Fruit fly (Drosophila melanogaster) whole organism, adult: Measurements from ENCODE around the gene Cyp308a1.

Experiments
- CG12768 ChIP-seq: fragments of 200-800 bp; sonication (Bioruptor generic); optimal IDR thresholded peaks from 2 replicates; lab custom pipeline; 2017; ENCODE audit warnings: missing biosample characterization, missing genetic modification characterization, mild to moderate bottlenecking, moderate library complexity, missing genetic modification reagents
- CG1620 ChIP-seq: fragments of 200-800 bp; sonication (Bioruptor generic); optimal IDR thresholded peaks from 2 replicates; lab custom pipeline; 2016; ENCODE audit warnings: missing biosample characterization, missing genetic modification characterization
- CG7045 ChIP-seq: fragments of 200-800 bp; sonication (Bioruptor generic); optimal IDR thresholded peaks from 2 replicates; lab custom pipeline; 2017; ENCODE audit warnings: missing biosample characterization, mild to moderate bottlenecking, missing genetic modification characterization
- cnc ChIP-seq, 2 experiments: fragments of >200 bp; optimal IDR thresholded peaks; 2 replicates each; lab custom pipeline; 2017
- kay ChIP-seq: fragments of 200-800 bp; sonication (Bioruptor generic); peaks from one replicate; lab custom pipeline; 2016; ENCODE audit warnings: missing biosample characterization, missing genetic modification characterization, borderline replicate concordance
- toe ChIP-seq: fragments of 200-800 bp; sonication (Bioruptor generic); optimal IDR thresholded peaks from 2 replicates; lab custom pipeline; 2016; ENCODE audit warnings: missing biosample characterization, missing genetic modification characterization

DNA sequence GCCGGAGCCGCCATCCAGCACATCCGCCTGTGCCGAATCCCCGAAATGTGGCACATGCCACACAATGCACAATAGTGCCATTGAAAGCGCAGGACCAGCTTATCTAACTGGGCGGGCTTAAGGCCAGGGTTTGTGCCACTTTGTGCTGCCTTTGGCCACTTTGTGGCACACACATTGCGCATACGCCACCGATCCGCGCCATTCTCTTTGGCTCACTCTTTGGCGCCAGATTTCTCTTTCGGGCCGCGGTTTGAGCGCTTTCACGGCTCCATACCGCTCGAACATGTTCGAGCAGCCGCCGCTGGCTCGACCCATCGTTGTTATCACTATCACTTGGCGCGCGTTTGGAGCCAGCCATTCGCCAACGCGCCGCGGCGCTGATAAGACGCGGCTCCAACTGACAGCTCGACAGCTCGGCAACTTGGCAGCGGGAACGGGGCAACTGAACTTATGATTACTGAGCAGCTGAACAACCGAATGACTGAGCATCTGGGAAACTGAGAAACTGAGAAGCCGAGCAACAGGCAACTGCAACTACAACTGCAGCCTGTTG is 43.9 kb upstream of the Cyp308a1 start:
- TF ChIP-seq kay (GFP tag; lab: Kevin White, UChicago) (no peak), cnc (optimal IDR thresholded peaks at IDR 0.05; lab: Kevin White, UChicago) (no peak), CG12768 (GFP tag; lab: Kevin White, UChicago) (no peak), CG1620 (GFP tag; lab: Kevin White, UChicago) (no peak), toe (GFP tag; lab: Kevin White, UChicago) (no peak), CG7045 (GFP tag; lab: Kevin White, UChicago) (no peak)
